Fruit fly (Drosophila melanogaster) Kc167 (cell line): ENCODE data around the gene 5-HT7.

Source experiments
- Myc ChIP-seq: fragments of >200 bp; optimal IDR thresholded peaks from 2 replicates; lab custom pipeline; 2017; ENCODE audit warnings: missing external identifiers
- Sin3A ChIP-seq: fragments of >200 bp; optimal IDR thresholded peaks from 2 replicates; lab custom pipeline; 2018; ENCODE audit warnings: missing external identifiers
- h ChIP-seq: fragments of >200 bp; optimal IDR thresholded peaks from 3 replicates; lab custom pipeline; 2018; ENCODE audit warnings: missing external identifiers
- insv ChIP-seq: fragments of >200 bp; optimal IDR thresholded peaks from 3 replicates; lab custom pipeline; 2018; ENCODE audit warnings: missing external identifiers
- psq ChIP-seq: fragments of >200 bp; optimal IDR thresholded peaks from 2 replicates; lab custom pipeline; 2017; ENCODE audit warnings: missing external identifiers
- ttk ChIP-seq: sonication (Bioruptor generic); optimal IDR thresholded peaks from 2 replicates; lab custom pipeline; 2017; ENCODE audit warnings: missing external identifiers

The 5-HT7 gene

dm6 chr3R:31016715-31017114 lies at the start of gene 5-HT7:
5-HT7 (minus strand) TSS chr3R:31016875.
- TF ChIP-seq Myc (no peak), psq (lab: Kevin White, UChicago) (no peak), h (lab: Kevin White, UChicago) (no peak), insv (lab: Kevin White, UChicago) (no peak), ttk (lab: Kevin White, UChicago) (no peak), Sin3A (lab: Kevin White, UChicago) (no peak)

- TF ChIP-seq Myc: no peak
- no peak for TF ChIP-seq psq (lab: Kevin White, UChicago)
- TF ChIP-seq h (lab: Kevin White, UChicago): no peak
- no peak for TF ChIP-seq ttk (lab: Kevin White, UChicago)
- no peak for TF ChIP-seq insv (lab: Kevin White, UChicago)
- no peak for TF ChIP-seq Sin3A (lab: Kevin White, UChicago)
Observed at dm6 chr3R:31066356-31066755, 49.7 kb upstream of the 5-HT7 start.

DNA sequence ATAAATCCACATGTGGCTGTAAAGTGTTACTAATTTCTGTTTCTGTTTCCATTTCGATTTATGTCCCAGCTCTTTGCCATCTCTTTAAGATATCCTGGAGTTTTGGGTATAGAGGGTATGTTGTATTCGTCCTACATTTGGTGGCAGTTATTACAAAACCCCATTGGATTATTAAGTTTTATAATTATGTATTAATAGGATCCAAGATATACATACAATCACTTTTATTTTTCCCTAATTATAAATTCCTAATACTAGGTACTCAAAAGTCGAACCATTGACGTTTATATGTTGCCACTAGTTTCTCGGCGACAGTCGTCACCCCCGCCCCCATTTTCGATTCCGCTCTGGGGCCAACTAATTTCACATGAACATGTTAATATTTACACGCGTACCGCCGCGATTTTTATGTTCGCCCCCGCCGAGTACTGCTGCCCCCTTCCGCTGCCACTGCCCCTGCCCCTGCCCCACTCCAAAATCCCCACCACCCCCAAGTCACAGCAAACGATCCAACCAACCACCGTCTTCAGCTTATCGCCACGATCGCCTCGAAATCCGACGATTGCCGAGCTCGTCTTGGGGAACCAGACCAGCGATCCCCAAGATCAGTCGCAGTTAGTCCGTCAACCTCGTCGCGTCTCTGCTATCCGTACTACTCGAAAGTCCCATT lies 48.1 kb upstream of the 5-HT7 start, which contains the start of gene Sox100B:
Gene Sox100B, plus strand, starts transcription at position 601 of the 670 bp plus-strand sequence.
- TF ChIP-seq insv (lab: Kevin White, UChicago): no peak
- no peak for TF ChIP-seq psq (lab: Kevin White, UChicago)
- TF ChIP-seq Myc: no peak
- TF ChIP-seq Sin3A (lab: Kevin White, UChicago): no peak
- TF ChIP-seq ttk (lab: Kevin White, UChicago): no peak
- TF ChIP-seq h (lab: Kevin White, UChicago): no peak

DNA sequence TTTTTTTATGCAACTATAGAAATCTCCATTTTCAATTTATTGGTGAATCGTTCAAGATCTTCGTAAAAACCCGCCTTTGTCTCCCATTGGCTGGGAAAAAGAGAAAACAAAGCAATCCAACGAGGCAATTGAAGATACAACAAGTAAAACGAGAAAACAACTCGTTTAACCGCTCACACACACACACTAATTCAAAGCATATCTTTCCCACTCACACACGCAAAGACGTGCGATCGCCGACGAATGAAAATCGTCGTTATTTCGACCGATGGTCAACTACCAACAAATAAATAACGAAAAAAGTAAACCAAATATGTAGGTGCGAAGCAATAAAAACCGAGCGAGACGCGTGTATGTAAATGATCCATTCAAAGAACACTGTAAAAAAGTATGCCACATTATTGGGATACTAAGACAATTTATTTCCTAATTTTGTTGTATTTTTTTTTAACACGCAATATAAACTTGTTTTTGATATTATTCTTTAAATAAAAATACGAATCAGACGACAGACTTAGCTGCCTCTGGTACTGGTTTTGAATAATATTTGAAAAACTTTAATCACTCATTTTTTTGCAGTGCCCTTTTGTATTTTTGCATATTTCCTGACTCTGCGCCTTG lies 45.8 kb upstream of the 5-HT7 start:
- TF ChIP-seq Myc (no peak), Sin3A (lab: Kevin White, UChicago) (no peak)

DNA sequence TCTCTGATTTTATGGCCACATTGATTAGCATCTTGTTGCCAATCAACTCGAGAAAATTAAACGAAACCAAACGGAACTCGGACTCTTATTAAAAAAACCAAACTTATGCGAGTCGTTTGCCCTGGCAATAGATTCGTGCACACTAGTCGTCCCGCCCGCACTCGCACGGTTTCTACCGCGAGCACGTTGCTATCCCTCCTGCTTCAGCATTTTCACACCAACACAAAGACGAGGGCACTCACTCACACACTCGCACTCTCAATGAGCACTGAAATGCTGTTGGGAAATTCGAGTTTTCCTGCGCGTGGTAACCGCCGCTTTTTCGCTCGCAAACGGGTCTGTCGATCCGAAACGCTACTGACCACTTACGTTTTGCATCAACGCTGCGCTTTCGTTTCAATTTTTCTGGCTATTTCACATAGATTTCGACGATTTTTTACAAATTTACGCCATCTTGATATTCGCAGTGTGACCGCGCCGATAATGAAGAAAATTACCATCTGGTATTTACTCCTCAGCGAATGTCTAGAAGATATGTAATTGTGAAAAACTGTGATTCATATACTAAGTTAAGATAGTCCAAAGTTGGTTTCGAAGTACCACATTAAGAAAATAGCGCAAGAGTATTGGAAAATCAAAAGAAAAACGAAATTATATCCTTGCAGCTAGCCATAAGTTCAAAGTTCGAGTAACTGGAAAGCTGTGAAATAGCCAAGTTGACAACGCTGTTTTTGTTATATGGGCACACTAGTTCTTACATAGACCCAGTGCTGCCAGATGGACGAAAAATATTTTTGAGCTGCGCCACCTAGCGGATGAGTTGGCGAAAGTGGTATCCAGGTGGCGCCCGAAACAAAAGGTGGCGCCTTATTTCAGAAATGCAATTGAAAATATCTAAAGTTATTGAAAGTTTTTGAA lies 44.3 kb upstream of the 5-HT7 start, which contains the start of gene dco:
Gene dco, minus strand, starts transcription at position 503 of the 918 bp plus-strand sequence.
- TF ChIP-seq psq (lab: Kevin White, UChicago) (no peak), insv (lab: Kevin White, UChicago) (no peak), h (lab: Kevin White, UChicago) (no peak), ttk (lab: Kevin White, UChicago) (no peak), Myc (no peak), Sin3A (lab: Kevin White, UChicago) (no peak)

- no peak for TF ChIP-seq Myc
- no peak for TF ChIP-seq Sin3A (lab: Kevin White, UChicago)
- no peak for TF ChIP-seq ttk (lab: Kevin White, UChicago)
- TF ChIP-seq insv (lab: Kevin White, UChicago): no peak
Observed at dm6 chr3R:31059807-31060707, 43.4 kb upstream of the 5-HT7 start.

DNA sequence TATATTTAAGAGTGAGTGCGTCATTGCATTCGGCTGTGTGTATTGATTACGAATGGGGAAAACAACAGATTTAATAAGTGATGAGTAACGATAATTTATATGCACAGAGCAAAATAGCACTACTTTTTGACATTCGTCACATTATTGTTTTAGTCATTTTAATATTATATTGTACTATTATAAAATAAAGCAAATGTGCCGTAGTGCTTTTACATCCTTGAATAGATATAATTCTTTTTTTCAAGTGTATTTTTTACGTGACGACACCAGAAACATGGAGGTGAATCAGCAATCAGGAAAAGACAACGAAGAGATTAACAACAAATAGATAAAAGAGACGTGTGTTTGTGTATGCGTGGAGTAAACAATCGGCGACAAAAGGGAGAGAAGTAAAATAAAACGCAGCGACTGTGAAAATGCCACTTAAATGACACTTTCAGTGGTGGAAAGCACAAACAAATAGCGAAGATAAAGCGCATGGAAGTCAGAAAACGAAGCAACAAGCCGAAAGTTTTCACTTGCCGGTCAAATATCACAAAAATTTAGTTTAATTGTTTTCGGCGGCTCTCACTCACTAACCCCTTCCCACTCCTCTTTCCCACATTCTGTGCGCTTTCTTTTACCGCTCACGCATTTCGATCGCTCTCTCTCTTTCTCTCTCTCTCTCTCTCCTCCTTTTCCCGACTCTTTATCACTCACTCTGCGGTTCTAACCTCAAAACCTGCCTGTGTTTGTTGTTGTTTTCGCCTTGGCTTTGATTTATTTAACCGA lies 42.5 kb upstream of the 5-HT7 start:
- TF ChIP-seq ttk (lab: Kevin White, UChicago) (no peak), psq (lab: Kevin White, UChicago) (no peak), h (lab: Kevin White, UChicago) (no peak), Myc (no peak), insv (lab: Kevin White, UChicago) (no peak), Sin3A (lab: Kevin White, UChicago) (no peak)

dm6 chr3R:31053784-31054221 lies 37.1 kb upstream of the 5-HT7 start, which contains the start of gene Chchd3:
Chchd3 (minus strand) TSS chr3R:31053915.
- TF ChIP-seq Myc (no peak), h (lab: Kevin White, UChicago) (no peak), insv (lab: Kevin White, UChicago) (no peak), Sin3A (lab: Kevin White, UChicago) (no peak), ttk (lab: Kevin White, UChicago) (no peak), psq (lab: Kevin White, UChicago) (no peak)

- no peak for TF ChIP-seq Sin3A (lab: Kevin White, UChicago)
- TF ChIP-seq psq (lab: Kevin White, UChicago): no peak
- TF ChIP-seq ttk (lab: Kevin White, UChicago): no peak
- TF ChIP-seq h (lab: Kevin White, UChicago): no peak
- TF ChIP-seq Myc: no peak
- TF ChIP-seq insv (lab: Kevin White, UChicago): no peak
Observed at dm6 chr3R:31048629-31049028, 32.0 kb upstream of the 5-HT7 start, which contains the start of gene Alp4. Alp4 (plus strand) TSS chr3R:31048929.

DNA sequence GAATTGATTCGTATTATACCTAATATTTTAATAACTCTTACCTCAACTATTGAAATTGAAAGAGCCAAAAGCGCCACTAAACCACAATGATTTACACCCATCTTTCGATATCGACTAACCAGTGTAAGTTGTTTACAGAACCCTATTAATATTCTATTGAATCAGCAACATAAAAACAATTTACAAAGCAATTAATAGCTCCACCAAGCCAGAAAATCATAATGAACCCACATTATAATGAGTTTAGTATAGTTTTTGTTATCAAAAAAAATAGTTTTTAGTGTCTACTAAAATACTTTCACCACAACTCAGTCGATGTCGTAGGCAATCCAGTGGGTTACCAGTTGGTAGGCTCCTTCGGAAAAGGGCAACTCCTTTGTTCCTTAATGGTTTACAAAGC lies 28.3 kb upstream of the 5-HT7 start, which contains the start of gene CG33920:
Gene CG33920, minus strand, starts transcription at position 101 of the 400 bp plus-strand sequence.
- TF ChIP-seq h (lab: Kevin White, UChicago): no peak
- TF ChIP-seq Myc: no peak
